Worm (Caenorhabditis elegans) whole organism, young adult: ENCODE measurements around the gene F29B9.12.

Experiments
- B0019.2 ChIP-seq: fragments of 200-800 bp; sonication (Bioruptor generic); conservative IDR thresholded peaks from 2 replicates; pipeline ENCODE4 v1.3.6; 2022; ENCODE audit warnings: missing genetic modification reagents, missing genetic modification characterization, missing compliant biosample characterization
- B0261.1 ChIP-seq: sonication (generic microtip); optimal IDR thresholded peaks from 2 replicates; lab custom pipeline; 2016; ENCODE audit warnings: mild to moderate bottlenecking, missing genetic modification characterization, moderate library complexity, missing compliant biosample characterization
- F10E7.11 ChIP-seq: sonication (generic microtip); optimal IDR thresholded peaks from 2 replicates; lab custom pipeline; 2017; ENCODE audit warnings: mild to moderate bottlenecking, missing genetic modification characterization, moderate library complexity, missing compliant biosample characterization
- F33H1.4 ChIP-seq: fragments of 200-800 bp; sonication (Bioruptor generic); IDR thresholded peaks from 2 replicates; pipeline ENCODE4 v1.3.6; 2022; ENCODE audit warnings: missing genetic modification reagents, missing genetic modification characterization, missing compliant biosample characterization
- F37B4.10 ChIP-seq: fragments of 200-800 bp; sonication (Bioruptor generic); IDR thresholded peaks from 2 replicates; pipeline ENCODE4 v1.3.6; 2022; ENCODE audit warnings: missing genetic modification characterization, missing compliant biosample characterization
- F39B2.1 ChIP-seq: fragments of 200-800 bp; sonication (Bioruptor generic); IDR thresholded peaks from 2 replicates; pipeline ENCODE4 v1.3.6; 2022; ENCODE audit warnings: missing genetic modification reagents, missing genetic modification characterization, missing compliant biosample characterization
- F57A8.1 ChIP-seq: fragments of 200-800 bp; sonication (Bioruptor generic); optimal IDR thresholded peaks from 2 replicates; lab custom pipeline; 2018; ENCODE audit warnings: mild to moderate bottlenecking, missing genetic modification characterization, moderate library complexity, missing compliant biosample characterization
- F57C9.4 ChIP-seq: sonication (generic microtip); optimal IDR thresholded peaks from 2 replicates; lab custom pipeline; 2017; ENCODE audit warnings: mild to moderate bottlenecking, missing genetic modification characterization, missing compliant biosample characterization
- Y79H2A.3 ChIP-seq: fragments of 200-800 bp; sonication (Bioruptor generic); conservative IDR thresholded peaks from 2 replicates; pipeline ENCODE4 v1.3.6; 2022; ENCODE audit warnings: missing genetic modification reagents, missing genetic modification characterization, missing compliant biosample characterization
- aptf-2 ChIP-seq: fragments of 200-800 bp; sonication (Bioruptor generic); conservative IDR thresholded peaks from 2 replicates; pipeline ENCODE4 v1.3.6; 2022; ENCODE audit warnings: missing genetic modification reagents, missing genetic modification characterization, missing compliant biosample characterization
- atf-7 ChIP-seq: sonication (generic microtip); optimal IDR thresholded peaks from 2 replicates; lab custom pipeline; 2017; ENCODE audit warnings: mild to moderate bottlenecking, missing genetic modification characterization, missing compliant biosample characterization
- attf-3 ChIP-seq: fragments of 200-800 bp; sonication (Bioruptor generic); conservative IDR thresholded peaks from 2 replicates; pipeline ENCODE4 v1.3.6; 2022; ENCODE audit warnings: missing genetic modification reagents, missing genetic modification characterization, missing compliant biosample characterization
- attf-5 ChIP-seq: fragments of 200-800 bp; sonication (Bioruptor generic); optimal IDR thresholded peaks from 2 replicates; lab custom pipeline; 2018; ENCODE audit warnings: mild to moderate bottlenecking, missing genetic modification characterization, missing compliant biosample characterization
- attf-6 ChIP-seq: fragments of 200-800 bp; sonication (Bioruptor generic); IDR thresholded peaks from 2 replicates; pipeline ENCODE4 v1.3.6; 2022; ENCODE audit warnings: missing genetic modification reagents, missing genetic modification characterization, missing compliant biosample characterization
- ccch-3 ChIP-seq: fragments of 200-800 bp; sonication (Bioruptor generic); optimal IDR thresholded peaks from 2 replicates; lab custom pipeline; 2018; ENCODE audit warnings: mild to moderate bottlenecking, missing genetic modification characterization, missing compliant biosample characterization
- ceh-100 ChIP-seq: fragments of 200-800 bp; sonication (Bioruptor generic); IDR thresholded peaks from 2 replicates; pipeline ENCODE4 v1.3.6; 2022; ENCODE audit warnings: missing genetic modification reagents, missing genetic modification characterization, missing compliant biosample characterization
- ceh-58 ChIP-seq: fragments of 200-800 bp; sonication (Bioruptor generic); IDR thresholded peaks from 2 replicates; pipeline ENCODE4 v1.3.6; 2022; ENCODE audit warnings: missing genetic modification characterization, missing compliant biosample characterization
- ceh-79 ChIP-seq: sonication (generic microtip); optimal IDR thresholded peaks from 2 replicates; lab custom pipeline; 2017; ENCODE audit warnings: mild to moderate bottlenecking, missing genetic modification characterization, missing compliant biosample characterization
- dox-1 ChIP-seq: fragments of 200-800 bp; sonication (Bioruptor generic); IDR thresholded peaks from 2 replicates; pipeline ENCODE4 v1.3.6; 2022; ENCODE audit warnings: missing genetic modification reagents, missing genetic modification characterization, missing compliant biosample characterization
- dpl-1 ChIP-seq: fragments of 150-350 bp; optimal IDR thresholded peaks from 2 replicates; lab custom pipeline; 2014; ENCODE audit warnings: missing biosample characterization, missing genetic modification reagents, missing genetic modification characterization
- efl-1 ChIP-seq: fragments of 150-350 bp; optimal IDR thresholded peaks from 2 replicates; lab custom pipeline; 2014; ENCODE audit warnings: missing biosample characterization, missing genetic modification reagents, missing genetic modification characterization
- egrh-3 ChIP-seq: fragments of 200-800 bp; sonication (Bioruptor generic); IDR thresholded peaks from 2 replicates; pipeline ENCODE4 v1.3.6; 2022; ENCODE audit warnings: missing genetic modification reagents, missing genetic modification characterization, missing compliant biosample characterization
- fkh-3 ChIP-seq: sonication (generic microtip); optimal IDR thresholded peaks from 2 replicates; lab custom pipeline; 2016; ENCODE audit warnings: mild to moderate bottlenecking, missing genetic modification characterization, missing compliant biosample characterization
- hmg-20 ChIP-seq: fragments of 200-800 bp; sonication (Bioruptor generic); IDR thresholded peaks from 2 replicates; pipeline ENCODE4 v1.3.6; 2022; ENCODE audit warnings: missing genetic modification reagents, missing genetic modification characterization, missing compliant biosample characterization
- hsf-1 ChIP-seq: fragments of 200-800 bp; sonication (Bioruptor generic); IDR thresholded peaks from 2 replicates; pipeline ENCODE4 v1.3.6; 2022; ENCODE audit warnings: missing genetic modification reagents, missing genetic modification characterization, missing compliant biosample characterization
- lin-26 ChIP-seq: fragments of 200-800 bp; sonication (Bioruptor generic); IDR thresholded peaks from 2 replicates; pipeline ENCODE4 v1.3.6; 2022; ENCODE audit warnings: missing genetic modification reagents, missing genetic modification characterization, missing compliant biosample characterization
- lin-54 ChIP-seq: fragments of 200-800 bp; sonication (Bioruptor generic); optimal IDR thresholded peaks from 2 replicates; lab custom pipeline; 2018; ENCODE audit warnings: mild to moderate bottlenecking, missing genetic modification characterization, missing compliant biosample characterization
- lsy-27 ChIP-seq: sonication (generic microtip); optimal IDR thresholded peaks from 2 replicates; lab custom pipeline; 2017; ENCODE audit warnings: missing genetic modification characterization, mild to moderate bottlenecking, missing compliant biosample characterization, antibody characterized with exemption, missing genotype, borderline replicate concordance; ENCODE audit not compliant: insufficient read depth
- madf-10 ChIP-seq: sonication (generic microtip); optimal IDR thresholded peaks from 2 replicates; lab custom pipeline; 2016; ENCODE audit warnings: mild to moderate bottlenecking, missing genetic modification characterization, missing compliant biosample characterization
- madf-3 ChIP-seq: fragments of 200-800 bp; sonication (Bioruptor generic); IDR thresholded peaks from 2 replicates; pipeline ENCODE4 v1.3.6; 2022; ENCODE audit warnings: missing genetic modification reagents, missing genetic modification characterization, missing compliant biosample characterization
- madf-6 ChIP-seq: fragments of 200-800 bp; sonication (Bioruptor generic); IDR thresholded peaks from 2 replicates; pipeline ENCODE4 v1.3.6; 2022; ENCODE audit warnings: missing genetic modification reagents, missing genetic modification characterization, missing compliant biosample characterization
- mcd-1 ChIP-seq: fragments of 200-800 bp; sonication (Bioruptor generic); IDR thresholded peaks from 2 replicates; pipeline ENCODE4 v1.3.6; 2022; ENCODE audit warnings: missing genetic modification reagents, missing genetic modification characterization, missing compliant biosample characterization
- mes-4 ChIP-seq: sonication (generic microtip); optimal IDR thresholded peaks from 2 replicates; lab custom pipeline; 2016; ENCODE audit warnings: missing genotype, missing genetic modification characterization, missing compliant biosample characterization
- nfyb-1 ChIP-seq: fragments of 200-800 bp; sonication (Bioruptor generic); IDR thresholded peaks from 2 replicates; pipeline ENCODE4 v1.3.6; 2022; ENCODE audit warnings: missing genetic modification reagents, missing genetic modification characterization, missing compliant biosample characterization
- repo-1 ChIP-seq: sonication (generic microtip); optimal IDR thresholded peaks from 2 replicates; lab custom pipeline; 2017; ENCODE audit warnings: mild to moderate bottlenecking, missing genetic modification characterization, missing compliant biosample characterization
- snpc-1.3 ChIP-seq: sonication (generic microtip); optimal IDR thresholded peaks from 2 replicates; lab custom pipeline; 2017; ENCODE audit warnings: missing genetic modification characterization, mild to moderate bottlenecking, missing compliant biosample characterization, antibody characterized with exemption, moderate library complexity, missing genotype, missing genetic modification reagents; ENCODE audit not compliant: insufficient read depth
- snpc-3.4 ChIP-seq: sonication (generic microtip); optimal IDR thresholded peaks from 2 replicates; lab custom pipeline; 2017; ENCODE audit warnings: missing genetic modification characterization, mild to moderate bottlenecking, missing compliant biosample characterization, antibody characterized with exemption, moderate library complexity, missing genotype, missing genetic modification reagents
- snpc-4 ChIP-seq, 5 experiments: fragments of 150-350 bp in 1 of 5; sonication (generic microtip) in 4 of 5; optimal IDR thresholded peaks; 2 replicates each; lab custom pipeline; 2014 to 2018; ENCODE audit warnings: missing genetic modification characterization in 5 of 5, missing biosample characterization in 3 of 5, antibody characterized with exemption in 2 of 5, mild to moderate bottlenecking in 2 of 5, missing compliant biosample characterization in 2 of 5, missing genotype in 2 of 5, moderate library complexity in 2 of 5, missing genetic modification reagents in 1 of 5
- tbp1 ChIP-seq: fragments of 200-800 bp; sonication (Bioruptor generic); optimal IDR thresholded peaks from 2 replicates; lab custom pipeline; 2018; ENCODE audit warnings: mild to moderate bottlenecking, missing genetic modification characterization, missing compliant biosample characterization
- unc-62 ChIP-seq: fragments of 150-350 bp; optimal IDR thresholded peaks from 2 replicates; lab custom pipeline; 2014; ENCODE audit warnings: missing biosample characterization, missing genetic modification reagents, missing genetic modification characterization
- zfh-2 ChIP-seq: fragments of 200-800 bp; sonication (Bioruptor generic); conservative IDR thresholded peaks from 2 replicates; pipeline ENCODE4 v1.3.6; 2022; ENCODE audit warnings: missing genetic modification reagents, missing genetic modification characterization, missing compliant biosample characterization
- ztf-26 ChIP-seq: sonication (generic microtip); optimal IDR thresholded peaks from 2 replicates; lab custom pipeline; 2017; ENCODE audit warnings: missing genetic modification characterization, missing compliant biosample characterization
- ztf-28 ChIP-seq: fragments of 200-800 bp; sonication (Bioruptor generic); IDR thresholded peaks from 2 replicates; pipeline ENCODE4 v1.3.6; 2022; ENCODE audit warnings: missing genetic modification reagents, missing genetic modification characterization, missing compliant biosample characterization

F29B9.12 gene

DNA sequence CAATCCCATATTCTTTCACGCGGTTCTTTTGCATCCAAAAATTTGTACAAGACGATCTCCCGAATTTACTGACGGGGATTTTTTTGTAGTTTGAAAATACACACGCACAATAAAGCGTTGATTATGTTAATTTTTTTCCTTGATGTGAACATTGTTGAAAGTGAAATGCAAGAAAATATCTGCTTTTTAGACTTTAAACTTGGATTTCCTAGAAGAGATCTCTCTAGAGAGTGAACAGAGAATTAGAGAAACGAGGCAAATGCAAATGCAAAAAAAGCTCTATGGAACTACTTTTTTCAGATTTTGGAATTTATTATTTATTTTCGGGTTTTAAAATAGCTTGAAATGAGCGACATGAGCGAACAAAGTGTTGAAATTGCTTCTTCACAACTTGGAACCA is 4.3 kb upstream of the F29B9.12 start, which contains the start of gene F29B9.1:
F29B9.1 (plus strand) TSS at position 301 of the 400 bp plus-strand sequence.
- TF ChIP-seq zfh-2 (GFP tag; lab: Robert Waterston, UW) (no peak), atf-7 (tag; lab: Kevin White, UChicago) (no peak), F39B2.1 (GFP tag; lab: Robert Waterston, UW) (no peak), lsy-27 (tag; lab: Kevin White, UChicago) (no peak), hsf-1 (GFP tag; lab: Robert Waterston, UW) (no peak), lin-54 (peak; percentile 3), unc-62 (GFP tag; lab: Kevin White, UChicago) (no peak), snpc-4 (GFP tag; optimal IDR thresholded peaks at IDR 0.05; lab: Kevin White, UChicago) (no peak), snpc-4 (tag; optimal IDR thresholded peaks at IDR 0.05; lab: Kevin White, UChicago) (peak in 1 of 4 experiments; percentile 26), tbp1 (GFP tag; lab: Kevin White, UChicago) (no peak), Y79H2A.3 (GFP tag; lab: Robert Waterston, UW) (no peak), dpl-1 (GFP tag; lab: Kevin White, UChicago) (no peak), ccch-3 (no peak), attf-5 (GFP tag; lab: Kevin White, UChicago) (no peak), madf-10 (no peak), F37B4.10 (GFP tag; lab: Robert Waterston, UW) (no peak), B0019.2 (GFP tag; lab: Robert Waterston, UW) (no peak), aptf-2 (GFP tag; lab: Robert Waterston, UW) (no peak), snpc-1.3 (tag; lab: Kevin White, UChicago) (peak; percentile 25), mes-4 (tag; lab: Kevin White, UChicago) (no peak), lin-26 (GFP tag; lab: Robert Waterston, UW) (no peak), ceh-79 (no peak), hmg-20 (no peak), attf-3 (no peak), B0261.1 (tag; lab: Kevin White, UChicago) (no peak), F57A8.1 (GFP tag; lab: Kevin White, UChicago) (no peak), ceh-100 (GFP tag; lab: Robert Waterston, UW) (no peak), attf-6 (GFP tag; lab: Robert Waterston, UW) (no peak), F33H1.4 (0 out of 2 replicates have a peak, but pooled peaks have one; percentile 29), snpc-3.4 (tag; lab: Kevin White, UChicago) (no peak), ceh-58 (no peak), ztf-26 (tag; lab: Kevin White, UChicago) (no peak), repo-1 (peak; percentile 15), fkh-3 (tag; lab: Kevin White, UChicago) (no peak)

DNA sequence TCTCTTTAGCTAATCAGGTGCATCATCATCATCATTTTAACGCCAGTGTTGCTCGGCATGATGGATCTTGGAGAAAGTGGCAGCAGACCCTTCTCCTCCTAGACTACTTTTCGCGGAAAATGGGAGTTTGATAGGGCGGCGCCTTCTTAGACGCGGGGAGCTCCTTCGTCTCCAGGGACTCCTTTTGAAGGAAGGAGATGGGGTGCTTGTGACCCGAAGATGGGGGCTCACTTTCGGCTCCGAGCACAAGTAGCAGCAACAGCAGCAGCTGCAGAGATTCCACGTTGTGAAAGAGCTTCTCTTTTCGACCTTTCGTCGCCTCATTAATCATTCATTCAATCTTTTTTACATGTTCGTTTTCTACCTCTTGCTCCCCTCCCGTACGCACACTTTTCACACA is 2.0 kb upstream of the F29B9.12 start:
- no peak for TF ChIP-seq F57C9.4 (tag; lab: Kevin White, UChicago)
- no peak for TF ChIP-seq F10E7.11 (tag; lab: Kevin White, UChicago)
- TF ChIP-seq mcd-1 (GFP tag; lab: Robert Waterston, UW): peak; percentile 31; the same call in 1 of the 2 replicates
- TF ChIP-seq lin-26 (GFP tag; lab: Robert Waterston, UW): 0 out of 2 replicates have a peak, but pooled peaks have one; percentile 44
- 0 out of 2 replicates have a peak, but pooled peaks have one; percentile 25 for TF ChIP-seq nfyb-1 (GFP tag; lab: Robert Waterston, UW)
- 0 out of 2 replicates have a peak, but pooled peaks have one; percentile 32 for TF ChIP-seq ztf-28 (GFP tag; lab: Robert Waterston, UW)
- no peak for TF ChIP-seq madf-6 (GFP tag; lab: Robert Waterston, UW)
- 0 out of 2 replicates have a peak, but pooled peaks have one; percentile 8 for TF ChIP-seq madf-3
- TF ChIP-seq egrh-3 (GFP tag; lab: Robert Waterston, UW): peak; percentile 72
- no peak for TF ChIP-seq efl-1
- 0 out of 2 replicates have a peak, but pooled peaks have one; percentile 11 for TF ChIP-seq dox-1 (GFP tag; lab: Robert Waterston, UW)
- TF ChIP-seq zfh-2 (GFP tag; lab: Robert Waterston, UW): peak; percentile 81
- TF ChIP-seq F37B4.10 (GFP tag; lab: Robert Waterston, UW): 0 out of 2 replicates have a peak, but pooled peaks have one; percentile 53
